Fruit fly (Drosophila melanogaster) whole organism, embryonic: Measurements from ENCODE around the gene kibra.

ENCODE experiments used
- B-H1 ChIP-seq: fragments of 200-800 bp; sonication (Bioruptor generic); IDR thresholded peaks from 3 replicates; pipeline ENCODE4 v1.3.6; 2022; ENCODE audit warnings: missing biosample characterization, missing genetic modification characterization
- CG11504 ChIP-seq: fragments of 200-800 bp; sonication (Bioruptor generic); optimal IDR thresholded peaks from 3 replicates; lab custom pipeline; 2019; ENCODE audit warnings: missing biosample characterization, mild to moderate bottlenecking, missing genetic modification characterization, moderate library complexity
- CG12769 ChIP-seq: fragments of 200-800 bp; sonication (Bioruptor generic); optimal IDR thresholded peaks from 2 replicates; lab custom pipeline; 2019; ENCODE audit warnings: missing biosample characterization, mild to moderate bottlenecking, missing genetic modification characterization, moderate library complexity
- CG13624 ChIP-seq: fragments of 200-800 bp; sonication (Bioruptor generic); optimal IDR thresholded peaks from 2 replicates; lab custom pipeline; 2016; ENCODE audit warnings: missing biosample characterization, missing genetic modification characterization
- CG13775 ChIP-seq: fragments of 200-800 bp; sonication (Bioruptor generic); optimal IDR thresholded peaks from 3 replicates; lab custom pipeline; 2017; ENCODE audit warnings: missing biosample characterization, mild to moderate bottlenecking, missing genetic modification characterization
- CG14050 ChIP-seq: fragments of 200-800 bp; sonication (Bioruptor generic); IDR thresholded peaks from 3 replicates; pipeline ENCODE4 v1.3.6; 2022; ENCODE audit warnings: missing biosample characterization, missing genetic modification characterization
- CG14441 ChIP-seq: fragments of 200-800 bp; sonication (Bioruptor generic); IDR thresholded peaks from 2 replicates; pipeline ENCODE4 v1.3.6; 2022; ENCODE audit warnings: missing biosample characterization, missing genetic modification characterization
- CG15479 ChIP-seq: fragments of 200-800 bp; sonication (Bioruptor generic); optimal IDR thresholded peaks from 3 replicates; lab custom pipeline; 2019; ENCODE audit warnings: missing biosample characterization, mild to moderate bottlenecking, missing genetic modification characterization, moderate library complexity
- CG15601 ChIP-seq: fragments of 200-800 bp; sonication (Bioruptor generic); optimal IDR thresholded peaks from 3 replicates; lab custom pipeline; 2019; ENCODE audit warnings: missing biosample characterization, mild to moderate bottlenecking, missing genetic modification characterization, moderate library complexity
- CG15696 ChIP-seq: fragments of 200-800 bp; sonication (Bioruptor generic); optimal IDR thresholded peaks from 2 replicates; lab custom pipeline; 2019; ENCODE audit warnings: missing biosample characterization, mild to moderate bottlenecking, missing genetic modification characterization, moderate library complexity
- CG16779 ChIP-seq: fragments of 200-800 bp; sonication (Bioruptor generic); IDR thresholded peaks from 2 replicates; pipeline ENCODE4 v1.3.6; 2022; ENCODE audit warnings: missing biosample characterization, missing genetic modification characterization
- CG16863 ChIP-seq: fragments of 200-800 bp; sonication (Bioruptor generic); optimal IDR thresholded peaks from 3 replicates; lab custom pipeline; 2016; ENCODE audit warnings: missing biosample characterization, missing genetic modification characterization
- CG2116 ChIP-seq: fragments of 200-800 bp; sonication (Bioruptor generic); optimal IDR thresholded peaks from 3 replicates; lab custom pipeline; 2018; ENCODE audit warnings: missing biosample characterization, mild to moderate bottlenecking, missing genetic modification characterization
- CG30403 ChIP-seq: fragments of 200-800 bp; sonication (Bioruptor generic); optimal IDR thresholded peaks from 3 replicates; lab custom pipeline; 2016; ENCODE audit warnings: missing biosample characterization, missing genetic modification characterization
- CG3726 ChIP-seq: fragments of 200-800 bp; sonication (Bioruptor generic); IDR thresholded peaks from 3 replicates; pipeline ENCODE4, ENCODE4 v1.3.6; 2022; ENCODE audit warnings: missing biosample characterization, missing genetic modification characterization
- CG4730 ChIP-seq: fragments of 200-800 bp; sonication (Bioruptor generic); IDR thresholded peaks from 2 replicates; pipeline ENCODE4 v1.3.6; 2022; ENCODE audit warnings: missing biosample characterization, missing genetic modification characterization
- CG5245 ChIP-seq: fragments of 200-800 bp; sonication (Bioruptor generic); optimal IDR thresholded peaks from 3 replicates; lab custom pipeline; 2016; ENCODE audit warnings: missing biosample characterization, missing genetic modification characterization
- CG7839 ChIP-seq: fragments of 200-800 bp; sonication (Bioruptor generic); optimal IDR thresholded peaks from 3 replicates; lab custom pipeline; 2018; ENCODE audit warnings: missing biosample characterization, mild to moderate bottlenecking, missing genetic modification characterization, moderate library complexity
- CG8281 ChIP-seq: fragments of 200-800 bp; sonication (Bioruptor generic); optimal IDR thresholded peaks from 2 replicates; lab custom pipeline; 2018; ENCODE audit warnings: missing biosample characterization, mild to moderate bottlenecking, missing genetic modification characterization, moderate library complexity
- CG8478 ChIP-seq: fragments of >200 bp; optimal IDR thresholded peaks from 2 replicates; lab custom pipeline; 2018
- CG9609 ChIP-seq: fragments of 200-800 bp; sonication (Bioruptor generic); optimal IDR thresholded peaks from 3 replicates; lab custom pipeline; 2016; ENCODE audit warnings: missing biosample characterization, missing genetic modification characterization
- Dbx ChIP-seq: fragments of 200-800 bp; sonication (Bioruptor generic); IDR thresholded peaks from 3 replicates; pipeline ENCODE4 v1.3.6; 2022; ENCODE audit warnings: missing biosample characterization, missing genetic modification characterization
- Dfd ChIP-seq, 2 experiments: fragments of >200 bp; optimal IDR thresholded peaks; 2 replicates each; lab custom pipeline; 2017; ENCODE audit warnings: missing biosample characterization in 2 of 2, missing genetic modification characterization in 2 of 2
- Doc2 ChIP-seq: fragments of 200-800 bp; sonication (Bioruptor generic); IDR thresholded peaks from 2 replicates; pipeline ENCODE4 v1.3.6; 2022; ENCODE audit warnings: missing biosample characterization, missing genetic modification characterization
- GATAe ChIP-seq: fragments of 200-800 bp; sonication (Bioruptor generic); conservative IDR thresholded peaks from 2 replicates; pipeline ENCODE4 v1.3.6; 2022; ENCODE audit warnings: missing biosample characterization, missing genetic modification characterization
- Hr3 ChIP-seq: fragments of 200-800 bp; sonication (Bioruptor generic); optimal IDR thresholded peaks from 3 replicates; lab custom pipeline; 2016; ENCODE audit warnings: missing biosample characterization, missing genetic modification characterization
- Hr51 ChIP-seq, 2 experiments: fragments of 200-800 bp; sonication (Bioruptor generic); optimal IDR thresholded peaks; 2 replicates in 1 of 2; 3 replicates in 1 of 2; lab custom pipeline; 2016 to 2018; ENCODE audit warnings: missing biosample characterization in 2 of 2, missing genetic modification characterization in 2 of 2, mild to moderate bottlenecking in 1 of 2, moderate library complexity in 1 of 2
- Nf-YA ChIP-seq: fragments of 200-800 bp; sonication (Bioruptor generic); IDR thresholded peaks from 2 replicates; pipeline ENCODE4 v1.3.6; 2022; ENCODE audit warnings: missing biosample characterization, missing genetic modification characterization
- Poxn ChIP-seq: fragments of 200-800 bp; sonication (Bioruptor generic); IDR thresholded peaks from 2 replicates; pipeline ENCODE4 v1.3.6; 2022; ENCODE audit warnings: missing biosample characterization, missing genetic modification characterization
- ase ChIP-seq: fragments of 200-800 bp; sonication (Bioruptor generic); IDR thresholded peaks from 3 replicates; pipeline ENCODE4 v1.3.6; 2022; ENCODE audit warnings: missing biosample characterization, missing genetic modification characterization
- ato ChIP-seq: fragments of 200-800 bp; sonication (Bioruptor generic); IDR thresholded peaks from 2 replicates; pipeline ENCODE4 v1.3.6; 2022; ENCODE audit warnings: missing biosample characterization, missing genetic modification characterization; ENCODE audit not compliant: partially characterized antibody
- cas ChIP-seq: fragments of 200-800 bp; sonication (Bioruptor generic); IDR thresholded peaks from 2 replicates; pipeline ENCODE4 v1.3.6; 2022; ENCODE audit warnings: missing biosample characterization, missing genetic modification characterization
- chif ChIP-seq, 2 experiments: fragments of 200-800 bp; sonication (Bioruptor generic); optimal IDR thresholded peaks; 3 replicates each; lab custom pipeline; 2016; ENCODE audit warnings: missing biosample characterization in 2 of 2, missing genetic modification characterization in 2 of 2
- dmrt99B ChIP-seq: fragments of 200-800 bp; sonication (Bioruptor generic); optimal IDR thresholded peaks from 2 replicates; lab custom pipeline; 2018; ENCODE audit warnings: missing biosample characterization, mild to moderate bottlenecking, missing genetic modification characterization, moderate library complexity
- esg ChIP-seq: fragments of 200-800 bp; sonication (Bioruptor generic); conservative IDR thresholded peaks from 2 replicates; pipeline ENCODE4 v1.3.6; 2022; ENCODE audit warnings: missing biosample characterization, missing genetic modification characterization
- eve ChIP-seq, 2 experiments: fragments of >200 bp; optimal IDR thresholded peaks; 2 replicates each; lab custom pipeline; 2017; ENCODE audit warnings: missing biosample characterization in 2 of 2, missing genetic modification characterization in 2 of 2
- ewg ChIP-seq: fragments of 200-800 bp; sonication (Bioruptor generic); optimal IDR thresholded peaks from 3 replicates; lab custom pipeline; 2017; ENCODE audit warnings: mild to moderate bottlenecking, missing biosample characterization, missing genetic modification reagents, missing genetic modification characterization
- gt ChIP-seq: fragments of 200-800 bp; sonication (Bioruptor generic); IDR thresholded peaks from 2 replicates; pipeline ENCODE4 v1.3.6; 2022; ENCODE audit warnings: missing biosample characterization, missing genetic modification characterization
- her ChIP-seq: fragments of 200-800 bp; sonication (Bioruptor generic); optimal IDR thresholded peaks from 2 replicates; lab custom pipeline; 2016; ENCODE audit warnings: missing biosample characterization, missing genetic modification characterization
- lab ChIP-seq: fragments of 200-800 bp; sonication (Bioruptor generic); optimal IDR thresholded peaks from 3 replicates; lab custom pipeline; 2017; ENCODE audit warnings: missing biosample characterization, missing genetic modification characterization, mild to moderate bottlenecking, moderate library complexity, missing genetic modification reagents
- lmd ChIP-seq: fragments of 200-800 bp; sonication (Bioruptor generic); IDR thresholded peaks from 2 replicates; pipeline ENCODE4 v1.3.6; 2022; ENCODE audit warnings: missing biosample characterization, missing genetic modification characterization
- lola ChIP-seq, 3 experiments: fragments of >200 bp in 2 of 3; fragments of 200-800 bp in 1 of 3; sonication (Bioruptor generic) in 1 of 3; optimal IDR thresholded peaks; 2 replicates each; lab custom pipeline; 2017 to 2019; ENCODE audit warnings: missing biosample characterization in 3 of 3, missing genetic modification characterization in 3 of 3, mild to moderate bottlenecking in 1 of 3, moderate library complexity in 1 of 3
- nerfin-2 ChIP-seq: fragments of 200-800 bp; sonication (Bioruptor generic); IDR thresholded peaks from 2 replicates; pipeline ENCODE4 v1.3.6; 2022; ENCODE audit warnings: missing biosample characterization, missing genetic modification characterization; ENCODE audit not compliant: partially characterized antibody
- pfk ChIP-seq: fragments of 200-800 bp; sonication (Bioruptor generic); optimal IDR thresholded peaks from 2 replicates; lab custom pipeline; 2018; ENCODE audit warnings: missing biosample characterization, mild to moderate bottlenecking, missing genetic modification characterization, moderate library complexity
- phol ChIP-seq: fragments of 200-800 bp; sonication (Bioruptor generic); optimal IDR thresholded peaks from 3 replicates; lab custom pipeline; 2018; ENCODE audit warnings: missing biosample characterization, mild to moderate bottlenecking, missing genetic modification characterization, moderate library complexity
- sens-2 ChIP-seq: fragments of 200-800 bp; sonication (Bioruptor generic); IDR thresholded peaks from 2 replicates; pipeline ENCODE4 v1.3.6; 2022; ENCODE audit warnings: missing biosample characterization, missing genetic modification characterization
- sim ChIP-seq: fragments of 200-800 bp; sonication (Bioruptor generic); IDR thresholded peaks from 2 replicates; pipeline ENCODE4 v1.3.6; 2022; ENCODE audit warnings: missing biosample characterization, missing genetic modification characterization
- sima ChIP-seq: fragments of 200-800 bp; sonication (Bioruptor generic); optimal IDR thresholded peaks from 2 replicates; lab custom pipeline; 2016; ENCODE audit warnings: missing biosample characterization, missing genetic modification characterization

Gene kibra

DNA sequence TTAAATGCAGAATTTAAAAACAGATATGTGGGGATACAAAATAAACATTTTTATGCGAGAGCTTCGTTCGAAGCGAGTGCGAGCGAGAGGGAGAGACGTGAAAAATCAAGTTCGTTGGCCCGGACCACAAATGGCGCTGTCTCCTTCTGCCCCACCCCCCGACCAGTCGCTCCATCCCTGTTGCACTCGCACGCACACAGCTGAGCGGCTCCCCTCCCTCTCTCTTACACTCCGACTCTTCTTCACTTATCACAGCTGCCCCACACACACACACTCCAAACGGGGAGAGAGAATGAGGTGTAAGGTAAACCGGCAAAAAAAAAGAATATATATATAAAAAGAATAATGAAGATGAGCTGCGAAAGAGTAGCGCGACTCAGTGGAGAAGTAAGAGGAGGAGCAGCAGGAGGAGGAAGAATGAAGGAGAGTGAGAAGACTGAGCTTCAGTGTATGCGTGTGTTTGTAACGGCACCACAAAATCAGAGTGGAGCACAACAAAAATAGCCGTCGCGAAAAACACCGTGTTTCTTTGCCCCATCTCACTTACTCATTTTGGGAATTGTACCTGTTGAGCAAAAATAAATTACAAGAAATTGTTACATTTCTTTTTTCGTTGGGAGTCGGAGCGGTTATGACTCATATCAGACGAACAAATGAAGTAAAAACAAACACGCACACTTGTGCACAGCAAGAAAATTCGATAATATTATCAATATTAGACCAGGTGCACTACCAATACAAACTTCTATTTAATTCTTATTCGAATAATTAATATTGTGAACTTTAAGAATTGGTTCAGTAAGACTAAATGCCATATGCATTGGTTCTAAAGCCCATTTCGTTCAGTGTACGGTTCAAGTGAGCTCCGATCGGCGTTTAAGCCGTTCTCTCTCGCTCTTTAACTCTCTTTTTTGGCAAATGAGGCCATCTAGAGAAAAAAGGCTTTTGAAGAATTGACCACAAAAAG lies 14.1 kb upstream of the kibra start (continued):
- TF ChIP-seq CG5245 (GFP tag; lab: Kevin White, UChicago) (peak; percentile 95), B-H1 (GFP tag; lab: Robert Waterston, UW) (peak; percentile 93), CG2116 (peak; percentile 69), phol (peak; percentile 94), CG30403 (GFP tag; lab: Kevin White, UChicago) (peak; percentile 96), lola (GFP tag; optimal IDR thresholded peaks at IDR 0.05; lab: Kevin White, UChicago) (peak in 2 of 3 experiments; percentile 44 to 92), CG15479 (no peak), nerfin-2 (GFP tag; lab: Robert Waterston, UW) (no peak), CG16863 (GFP tag; lab: Kevin White, UChicago) (peak; percentile 92), CG7839 (peak; percentile 96), CG15601 (tag; lab: Kevin White, UChicago) (peak; percentile 88), CG12769 (peak; percentile 94), sima (GFP tag; lab: Kevin White, UChicago) (peak; percentile 86), eve (GFP tag; optimal IDR thresholded peaks at IDR 0.05; lab: Kevin White, UChicago) (peak in 1 of 2 experiments; percentile 97), Poxn (GFP tag; lab: Robert Waterston, UW) (peak; percentile 76), Doc2 (GFP tag; lab: Robert Waterston, UW) (no peak), CG9609 (peak; percentile 88), dmrt99B (peak; percentile 96), Nf-YA (GFP tag; lab: Robert Waterston, UW) (peak; percentile 92), chif (GFP tag; optimal IDR thresholded peaks at IDR 0.05; lab: Kevin White, UChicago) (peak; percentile 94 to 96), lab (GFP tag; lab: Kevin White, UChicago) (peak; percentile 95), Dbx (peak; percentile 94), Hr3 (GFP tag; lab: Kevin White, UChicago) (peak; percentile 93), CG16779 (GFP tag; lab: Robert Waterston, UW) (peak; percentile 95), GATAe (GFP tag; lab: Robert Waterston, UW) (peak; percentile 76), ewg (GFP tag; lab: Kevin White, UChicago) (peak; percentile 87), sens-2 (peak; percentile 91), CG13775 (GFP tag; lab: Kevin White, UChicago) (peak; percentile 92), esg (peak; percentile 95), Hr51 (GFP tag; optimal IDR thresholded peaks at IDR 0.05; lab: Kevin White, UChicago) (peak; percentile 92 to 94), sim (GFP tag; lab: Robert Waterston, UW) (peak; percentile 86; the same call in 1 of the 2 replicates), pfk (GFP tag; lab: Kevin White, UChicago) (no peak), CG4730 (GFP tag; lab: Robert Waterston, UW) (peak; percentile 94), Dfd (GFP tag; optimal IDR thresholded peaks at IDR 0.05; lab: Kevin White, UChicago) (no peak), CG15696 (tag; lab: Kevin White, UChicago) (peak; percentile 80), CG13624 (GFP tag; lab: Kevin White, UChicago) (peak; percentile 93), gt (peak; percentile 69), lmd (GFP tag; lab: Robert Waterston, UW) (peak; percentile 96), CG11504 (peak; percentile 95), CG14441 (GFP tag; lab: Robert Waterston, UW) (peak; percentile 95), cas (GFP tag; lab: Robert Waterston, UW) (peak; percentile 90), ato (no peak), CG14050 (GFP tag; lab: Robert Waterston, UW) (peak; percentile 90), CG8478 (lab: Kevin White, UChicago) (no peak), ase (peak; percentile 92), CG3726 (peak; percentile 94; the same call in 1 of the 3 replicates), her (GFP tag; lab: Kevin White, UChicago) (peak; percentile 84), CG8281 (peak; percentile 72)
